ENCODE assay signal across 1 fruit fly cellular context in the genomic region with DNA sequence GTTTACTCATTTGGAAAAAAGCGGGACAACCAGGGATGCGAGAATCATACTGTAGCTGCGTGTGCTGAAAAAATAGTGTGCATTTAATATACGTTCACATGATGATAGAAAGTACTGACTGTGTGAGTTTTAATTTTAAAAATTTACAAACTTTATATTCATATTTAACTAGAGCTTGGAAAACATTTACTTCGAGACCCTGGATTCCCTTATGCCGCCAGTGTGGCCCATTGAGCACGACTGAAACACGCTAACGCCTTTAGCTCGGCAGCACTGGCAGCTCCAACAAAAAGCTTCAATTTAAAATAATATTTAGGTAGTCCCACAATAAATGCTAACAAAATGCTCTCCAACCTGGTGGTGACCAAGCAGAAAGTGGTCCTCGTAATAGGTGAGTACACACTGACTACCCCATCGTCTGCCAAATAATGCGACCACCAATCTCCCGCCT.
A peak's percentile ranks its signal among the peaks of the same experiment; 100 is the strongest.
TF ChIP-seq lines count a peak whose summit lies in the region.

CG1275 (minus strand) TSS at position 12 of the 451 bp plus-strand sequence.
Elp5 (plus strand) TSS at position 45 of the 451 bp plus-strand sequence.

TF ChIP-seq in whole organism, embryonic, 481 proteins besides CTCF, POLR2A, EP300 and RAD21 (continued from another document and continues in another):
- TF ChIP-seq bigmax (GFP tag; optimal IDR thresholded peaks at IDR 0.05; lab: Kevin White, UChicago) (peak; percentile 75), gem (tag; optimal IDR thresholded peaks at IDR 0.05; lab: Kevin White, UChicago) (peak; percentile 99), scrt (GFP tag; optimal IDR thresholded peaks at IDR 0.05; lab: Kevin White, UChicago) (peak; percentile 84), Dek (tag; optimal IDR thresholded peaks at IDR 0.05; lab: Kevin White, UChicago) (peak; percentile 98), Nf-YA (GFP tag; IDR thresholded peaks at IDR 0.05; lab: Robert Waterston, UW) (peak; percentile 99), Hr3 (GFP tag; optimal IDR thresholded peaks at IDR 0.05; lab: Kevin White, UChicago) (peak; percentile 97), CG10321 (GFP tag; IDR thresholded peaks at IDR 0.05; lab: Robert Waterston, UW) (peak; percentile 87), otp (GFP tag; IDR thresholded peaks at IDR 0.05; lab: Robert Waterston, UW) (peak; percentile 99), sisA (GFP tag; IDR thresholded peaks at IDR 0.05; lab: Robert Waterston, UW) (peak; percentile 99), dpn (GFP tag; optimal IDR thresholded peaks at IDR 0.05; lab: Kevin White, UChicago) (peak; percentile 97 to 98), slp2 (GFP tag; optimal IDR thresholded peaks at IDR 0.05; lab: Kevin White, UChicago) (peak; percentile 96), caup (GFP tag; optimal IDR thresholded peaks at IDR 0.05; lab: Kevin White, UChicago; ENCODE audit: severe bottlenecking) (peak; percentile 97), tup (GFP tag; optimal IDR thresholded peaks at IDR 0.05; lab: Kevin White, UChicago) (peak; percentile 96), lilli (GFP tag; optimal IDR thresholded peaks at IDR 0.05; lab: Kevin White, UChicago) (peak; percentile 99), ranshi (GFP tag; IDR thresholded peaks at IDR 0.05; lab: Robert Waterston, UW) (peak; percentile 100), CG15073 (GFP tag; optimal IDR thresholded peaks at IDR 0.05; lab: Kevin White, UChicago) (peak; percentile 84), Fer3 (tag; optimal IDR thresholded peaks at IDR 0.05; lab: Kevin White, UChicago) (peak; percentile 99), CG8290 (GFP tag; optimal IDR thresholded peaks at IDR 0.05; lab: Kevin White, UChicago) (peak; percentile 87), CG8290 (tag; optimal IDR thresholded peaks at IDR 0.05; lab: Kevin White, UChicago) (peak; percentile 82 to 98), unc-4 (GFP tag; IDR thresholded peaks at IDR 0.05; lab: Robert Waterston, UW; ENCODE audit: partially characterized antibody) (no peak), HHEX (GFP tag; optimal IDR thresholded peaks at IDR 0.05; lab: Kevin White, UChicago) (peak; percentile 98), CG32772 (GFP tag; IDR thresholded peaks at IDR 0.05; lab: Robert Waterston, UW) (peak; percentile 100), CG8765 (GFP tag; IDR thresholded peaks at IDR 0.05; lab: Robert Waterston, UW) (peak; percentile 99), CG9817 (tag; optimal IDR thresholded peaks at IDR 0.05; lab: Kevin White, UChicago) (peak; percentile 99), NC2β (GFP tag; optimal IDR thresholded peaks at IDR 0.05; lab: Kevin White, UChicago) (peak; percentile 94), Dbx (GFP tag; IDR thresholded peaks at IDR 0.05; lab: Robert Waterston, UW) (peak; percentile 99), usp (GFP tag; optimal IDR thresholded peaks at IDR 0.05; lab: Kevin White, UChicago) (no peak), Ada2b (GFP tag; IDR thresholded peaks at IDR 0.05; lab: Robert Waterston, UW) (peak; percentile 99), CG8281 (tag; optimal IDR thresholded peaks at IDR 0.05; lab: Kevin White, UChicago) (peak; percentile 93), CG6254 (GFP tag; optimal IDR thresholded peaks at IDR 0.05; lab: Kevin White, UChicago) (peak; percentile 91), CG12104 (GFP tag; optimal IDR thresholded peaks at IDR 0.05; lab: Kevin White, UChicago) (peak; percentile 98), CG2202 (tag; optimal IDR thresholded peaks at IDR 0.05; lab: Kevin White, UChicago) (peak; percentile 96), CG12659 (GFP tag; optimal IDR thresholded peaks at IDR 0.05; lab: Kevin White, UChicago) (peak; percentile 99), fd102C (GFP tag; optimal IDR thresholded peaks at IDR 0.05; lab: Kevin White, UChicago) (peak; percentile 80), CG6272 (GFP tag; IDR thresholded peaks at IDR 0.05; lab: Robert Waterston, UW) (peak; percentile 99), grn (GFP tag; optimal IDR thresholded peaks at IDR 0.05; lab: Kevin White, UChicago) (peak; percentile 77), Ravus (GFP tag; IDR thresholded peaks at IDR 0.05; lab: Robert Waterston, UW) (peak; percentile 98), fru (optimal IDR thresholded peaks at IDR 0.05; lab: Kevin White, UChicago) (no peak), CG4404 (GFP tag; IDR thresholded peaks at IDR 0.05; lab: Robert Waterston, UW) (peak; percentile 98), Oaz (GFP tag; IDR thresholded peaks at IDR 0.05; lab: Robert Waterston, UW) (peak; percentile 98), bcd (GFP tag; optimal IDR thresholded peaks at IDR 0.05; lab: Kevin White, UChicago) (peak; percentile 98), maf-S (GFP tag; optimal IDR thresholded peaks at IDR 0.05; lab: Kevin White, UChicago) (peak; percentile 97), Eip74EF (GFP tag; optimal IDR thresholded peaks at IDR 0.05; lab: Kevin White, UChicago) (peak in 1 of 2 experiments; percentile 95), CG7963 (GFP tag; IDR thresholded peaks at IDR 0.05; lab: Robert Waterston, UW; ENCODE audit: partially characterized antibody) (no peak), CG14014 (GFP tag; IDR thresholded peaks at IDR 0.05; lab: Robert Waterston, UW) (peak; percentile 100), CG5953 (GFP tag; IDR thresholded peaks at IDR 0.05; lab: Robert Waterston, UW) (peak; percentile 99), CG31224 (GFP tag; IDR thresholded peaks at IDR 0.05; lab: Robert Waterston, UW) (peak; percentile 98), Hr78 (GFP tag; optimal IDR thresholded peaks at IDR 0.05; lab: Kevin White, UChicago) (peak in 1 of 2 experiments; percentile 89), D19A (tag; optimal IDR thresholded peaks at IDR 0.05; lab: Kevin White, UChicago) (peak; percentile 90), Sin3A (optimal IDR thresholded peaks at IDR 0.05; lab: Kevin White, UChicago) (peak; percentile 39), Lhr (GFP tag; optimal IDR thresholded peaks at IDR 0.05; lab: Kevin White, UChicago) (peak; percentile 94), CG14050 (GFP tag; IDR thresholded peaks at IDR 0.05; lab: Robert Waterston, UW) (peak; percentile 99), CG11398 (GFP tag; optimal IDR thresholded peaks at IDR 0.05; lab: Kevin White, UChicago) (peak; percentile 92), CG3281 (GFP tag; optimal IDR thresholded peaks at IDR 0.05; lab: Kevin White, UChicago) (peak; percentile 96), gro (GFP tag; optimal IDR thresholded peaks at IDR 0.05; lab: Kevin White, UChicago) (peak; percentile 95), cato (GFP tag; optimal IDR thresholded peaks at IDR 0.05; lab: Kevin White, UChicago; ENCODE audit: borderline replicate concordance) (peak; percentile 97), bsh (GFP tag; optimal IDR thresholded peaks at IDR 0.05; lab: Kevin White, UChicago) (peak; percentile 94 to 99), chif (GFP tag; optimal IDR thresholded peaks at IDR 0.05; lab: Kevin White, UChicago) (peak; percentile 95 to 97), Lim3 (GFP tag; IDR thresholded peaks at IDR 0.05; lab: Robert Waterston, UW) (peak; percentile 98), Doc3 (GFP tag; IDR thresholded peaks at IDR 0.05; lab: Robert Waterston, UW; ENCODE audit: partially characterized antibody) (no peak), CG18764 (GFP tag; optimal IDR thresholded peaks at IDR 0.05; lab: Kevin White, UChicago) (peak; percentile 94), Dref (GFP tag; IDR thresholded peaks at IDR 0.05; lab: Robert Waterston, UW) (peak; percentile 58), pnt (GFP tag; optimal IDR thresholded peaks at IDR 0.05; lab: Kevin White, UChicago) (peak; percentile 97), exex (tag; optimal IDR thresholded peaks at IDR 0.05; lab: Kevin White, UChicago) (peak; percentile 94), CG3065 (GFP tag; optimal IDR thresholded peaks at IDR 0.05; lab: Kevin White, UChicago) (peak; percentile 95), grau (tag; optimal IDR thresholded peaks at IDR 0.05; lab: Kevin White, UChicago) (peak; percentile 97), zfh1 (GFP tag; IDR thresholded peaks at IDR 0.05; lab: Robert Waterston, UW) (peak; percentile 100), zen2 (GFP tag; IDR thresholded peaks at IDR 0.05; lab: Robert Waterston, UW; ENCODE audit: partially characterized antibody) (no peak), onecut (GFP tag; IDR thresholded peaks at IDR 0.05; lab: Robert Waterston, UW) (peak; percentile 98), CG11456 (GFP tag; IDR thresholded peaks at IDR 0.05; lab: Robert Waterston, UW) (peak; percentile 100), jigr1 (GFP tag; IDR thresholded peaks at IDR 0.05; lab: Robert Waterston, UW) (peak; percentile 98), h (optimal IDR thresholded peaks at IDR 0.05; lab: Kevin White, UChicago) (no peak), eve (GFP tag; optimal IDR thresholded peaks at IDR 0.05; lab: Kevin White, UChicago) (no peak), Awh (GFP tag; IDR thresholded peaks at IDR 0.05; lab: Robert Waterston, UW) (peak; percentile 100), CG10147 (GFP tag; optimal IDR thresholded peaks at IDR 0.05; lab: Kevin White, UChicago) (peak; percentile 95), CG15269 (tag; optimal IDR thresholded peaks at IDR 0.05; lab: Kevin White, UChicago) (peak; percentile 98), Mes4 (GFP tag; optimal IDR thresholded peaks at IDR 0.05; lab: Kevin White, UChicago) (peak; percentile 94), Gug (GFP tag; IDR thresholded peaks at IDR 0.05; lab: Robert Waterston, UW) (peak; percentile 99), CG17612 (GFP tag; IDR thresholded peaks at IDR 0.05; lab: Robert Waterston, UW) (peak; percentile 99), sug (tag; optimal IDR thresholded peaks at IDR 0.05; lab: Kevin White, UChicago) (peak; percentile 96), sqz (GFP tag; optimal IDR thresholded peaks at IDR 0.05; lab: Kevin White, UChicago) (peak; percentile 88), dmrt99B (tag; optimal IDR thresholded peaks at IDR 0.05; lab: Kevin White, UChicago) (peak; percentile 99), Adf1 (GFP tag; IDR thresholded peaks at IDR 0.05; lab: Robert Waterston, UW) (peak; percentile 90), CG9437 (GFP tag; optimal IDR thresholded peaks at IDR 0.05; lab: Kevin White, UChicago) (peak; percentile 92), Trl (optimal IDR thresholded peaks at IDR 0.05; lab: Kevin White, UChicago) (peak in 1 of 2 experiments; percentile 6), Trl (GFP tag; optimal IDR thresholded peaks at IDR 0.05; lab: Kevin White, UChicago) (peak; percentile 96), trem (tag; optimal IDR thresholded peaks at IDR 0.05; lab: Kevin White, UChicago) (peak; percentile 90), MESR4 (GFP tag; optimal IDR thresholded peaks at IDR 0.05; lab: Kevin White, UChicago) (peak; percentile 81), Dll (GFP tag; IDR thresholded peaks at IDR 0.05; lab: Robert Waterston, UW; ENCODE audit: partially characterized antibody) (0 out of 4 replicates have a peak, but pooled peaks have one; percentile 29), CG5245 (GFP tag; optimal IDR thresholded peaks at IDR 0.05; lab: Kevin White, UChicago) (peak; percentile 94), nerfin-2 (GFP tag; IDR thresholded peaks at IDR 0.05; lab: Robert Waterston, UW; ENCODE audit: partially characterized antibody) (0 out of 2 replicates have a peak, but pooled peaks have one; percentile 26), CG6813 (GFP tag; optimal IDR thresholded peaks at IDR 0.05; lab: Kevin White, UChicago) (peak; percentile 84), Atf3 (GFP tag; optimal IDR thresholded peaks at IDR 0.05; lab: Kevin White, UChicago) (peak; percentile 96), Nf-YC (tag; optimal IDR thresholded peaks at IDR 0.05; lab: Kevin White, UChicago) (peak; percentile 91), abd-A (tag; optimal IDR thresholded peaks at IDR 0.05; lab: Kevin White, UChicago) (no peak), al (GFP tag; IDR thresholded peaks at IDR 0.05; lab: Robert Waterston, UW) (peak; percentile 99), Chrac-16 (GFP tag; optimal IDR thresholded peaks at IDR 0.05; lab: Kevin White, UChicago) (peak; percentile 98), gsb-n (tag; optimal IDR thresholded peaks at IDR 0.05; lab: Kevin White, UChicago) (peak; percentile 97), run (tag; optimal IDR thresholded peaks at IDR 0.05; lab: Kevin White, UChicago) (peak; percentile 95), Hmr (GFP tag; optimal IDR thresholded peaks at IDR 0.05; lab: Kevin White, UChicago) (peak; percentile 98), CG17829 (tag; optimal IDR thresholded peaks at IDR 0.05; lab: Kevin White, UChicago) (peak; percentile 98), CG6654 (GFP tag; optimal IDR thresholded peaks at IDR 0.05; lab: Kevin White, UChicago) (peak; percentile 84), E2f2 (GFP tag; IDR thresholded peaks at IDR 0.05; lab: Robert Waterston, UW) (peak; percentile 93), crol (GFP tag; IDR thresholded peaks at IDR 0.05; lab: Robert Waterston, UW) (peak; percentile 84), Atf-2 (GFP tag; optimal IDR thresholded peaks at IDR 0.05; lab: Kevin White, UChicago) (peak; percentile 97), CG11696 (GFP tag; IDR thresholded peaks at IDR 0.05; lab: Robert Waterston, UW) (peak; percentile 98), pho (GFP tag; optimal IDR thresholded peaks at IDR 0.05; lab: Kevin White, UChicago) (peak; percentile 97), Bgb (GFP tag; IDR thresholded peaks at IDR 0.05; lab: Robert Waterston, UW; ENCODE audit: partially characterized antibody) (peak; percentile 33; the same call in 1 of the 2 replicates), sob (GFP tag; IDR thresholded peaks at IDR 0.05; lab: Robert Waterston, UW) (peak; percentile 99), Myb (GFP tag; optimal IDR thresholded peaks at IDR 0.05; lab: Kevin White, UChicago) (peak; percentile 85), gce (GFP tag; IDR thresholded peaks at IDR 0.05; lab: Robert Waterston, UW) (peak; percentile 99), Abd-B (GFP tag; optimal IDR thresholded peaks at IDR 0.05; lab: Kevin White, UChicago) (peak; percentile 98), Taf1 (GFP tag; IDR thresholded peaks at IDR 0.05; lab: Robert Waterston, UW) (peak; percentile 99), sd (tag; optimal IDR thresholded peaks at IDR 0.05; lab: Kevin White, UChicago) (peak; percentile 93), CG3847 (GFP tag; IDR thresholded peaks at IDR 0.05; lab: Robert Waterston, UW) (peak; percentile 100), BtbVII (GFP tag; optimal IDR thresholded peaks at IDR 0.05; lab: Kevin White, UChicago) (peak; percentile 92), CG6791 (GFP tag; IDR thresholded peaks at IDR 0.05; lab: Robert Waterston, UW; ENCODE audit: partially characterized antibody) (no peak), CG11247 (GFP tag; IDR thresholded peaks at IDR 0.05; lab: Robert Waterston, UW) (peak; percentile 100), CG1024 (GFP tag; IDR thresholded peaks at IDR 0.05; lab: Robert Waterston, UW) (peak; percentile 98), CG9609 (GFP tag; optimal IDR thresholded peaks at IDR 0.05; lab: Kevin White, UChicago) (peak; percentile 96), Stat92E (GFP tag; optimal IDR thresholded peaks at IDR 0.05; lab: Kevin White, UChicago) (peak in 1 of 3 experiments; percentile 81), CG2129 (GFP tag; IDR thresholded peaks at IDR 0.05; lab: Robert Waterston, UW; ENCODE audit: partially characterized antibody) (no peak), Vsx1 (GFP tag; optimal IDR thresholded peaks at IDR 0.05; lab: Kevin White, UChicago) (peak; percentile 96)
